Fruit fly (Drosophila melanogaster): ENCODE results near the gene CG5815.

DNA sequence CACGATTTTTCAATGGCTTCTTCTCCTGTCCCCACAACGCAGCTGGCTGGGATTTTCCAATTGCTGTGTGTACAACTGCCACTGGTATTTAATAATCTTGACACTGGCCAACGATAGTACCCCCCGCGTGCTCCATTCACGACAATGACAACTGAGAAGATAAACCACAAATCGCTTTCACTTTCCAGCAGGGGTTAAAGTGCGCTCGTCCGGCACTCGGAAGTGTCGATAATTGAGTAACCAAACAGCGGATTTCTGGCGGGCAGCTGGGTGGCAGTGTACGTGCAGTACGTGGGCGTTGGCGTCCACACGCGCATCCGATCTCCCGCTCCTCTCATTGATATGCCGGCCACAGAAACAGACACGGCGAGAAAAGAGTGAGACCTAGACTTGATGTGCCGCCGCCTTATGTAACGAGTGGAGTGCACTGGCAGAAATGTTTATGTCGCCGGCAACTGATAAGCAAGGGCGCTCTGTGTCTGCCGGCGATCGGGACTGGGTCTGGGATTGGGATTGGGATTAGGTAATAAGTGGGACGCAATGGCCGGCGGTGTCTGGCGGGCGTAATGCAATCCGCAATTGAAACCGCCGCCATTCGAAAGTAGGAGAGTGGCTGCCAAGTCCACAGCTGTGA is 22.5 kb downstream of the CG5815 start:
- TF ChIP-seq CTCF (optimal IDR thresholded peaks at IDR 0.05) (no peak), CG8478 (optimal IDR thresholded peaks at IDR 0.05) (no peak)

Measured in S2 (cell line).